Worm (Caenorhabditis elegans) whole organism, L4 larva: ENCODE data around the gene Y24D9A.6.

Source experiments
- D1046.2 ChIP-seq: fragments of 200-800 bp; sonication (Bioruptor generic); IDR thresholded peaks from 2 replicates; pipeline ENCODE4 v1.3.6; 2022; ENCODE audit warnings: missing genetic modification characterization, missing compliant biosample characterization
- F10B5.3 ChIP-seq: sonication (generic microtip); optimal IDR thresholded peaks from 2 replicates; lab custom pipeline; 2016; ENCODE audit warnings: mild to moderate bottlenecking, missing genetic modification characterization, missing compliant biosample characterization
- F44E2.7 ChIP-seq: fragments of 200-800 bp; sonication (Bioruptor generic); IDR thresholded peaks from 2 replicates; pipeline ENCODE4 v2.1.2; 2022; ENCODE audit warnings: missing genetic modification characterization, missing compliant biosample characterization
- T26A8.4 ChIP-seq: fragments of 200-800 bp; sonication (Bioruptor generic); IDR thresholded peaks from 2 replicates; pipeline ENCODE4 v1.3.6; 2022; ENCODE audit warnings: missing genetic modification characterization, missing compliant biosample characterization
- Y105C5A.15 ChIP-seq: fragments of 200-800 bp; sonication (Bioruptor generic); IDR thresholded peaks from 2 replicates; pipeline ENCODE4 v1.3.6; 2022; ENCODE audit warnings: missing genetic modification characterization, missing compliant biosample characterization
- Y5F2A.4 ChIP-seq: fragments of 200-800 bp; sonication (Bioruptor generic); optimal IDR thresholded peaks from 2 replicates; lab custom pipeline; 2018; ENCODE audit warnings: mild to moderate bottlenecking, missing genetic modification characterization, missing compliant biosample characterization
- aha-1 ChIP-seq: fragments of 150-350 bp; peaks from one replicate; lab custom pipeline; 2014; ENCODE audit warnings: missing biosample characterization, missing genetic modification characterization
- aly-2 ChIP-seq: sonication (generic microtip); optimal IDR thresholded peaks from 2 replicates; lab custom pipeline; 2018; ENCODE audit warnings: missing biosample characterization, missing genetic modification characterization
- arid-1 ChIP-seq: fragments of 200-800 bp; sonication (Bioruptor generic); conservative IDR thresholded peaks from 2 replicates; pipeline ENCODE4 v1.3.6; 2022; ENCODE audit warnings: missing genetic modification reagents, missing genetic modification characterization, missing compliant biosample characterization
- attf-4 ChIP-seq: sonication (generic microtip); optimal IDR thresholded peaks from 3 replicates; lab custom pipeline; 2017; ENCODE audit warnings: missing biosample characterization, missing genetic modification characterization
- ceh-20 ChIP-seq: fragments of 200-800 bp; sonication (Bioruptor generic); IDR thresholded peaks from 2 replicates; pipeline ENCODE4 v1.3.6; 2022; ENCODE audit warnings: missing genetic modification reagents, missing genetic modification characterization, missing compliant biosample characterization
- ceh-44 ChIP-seq: fragments of 200-800 bp; sonication (Bioruptor generic); IDR thresholded peaks from 2 replicates; pipeline ENCODE4 v1.3.6; 2022; ENCODE audit warnings: missing genetic modification reagents, missing genetic modification characterization, missing compliant biosample characterization
- ceh-62 ChIP-seq: sonication (generic microtip); optimal IDR thresholded peaks from 2 replicates; lab custom pipeline; 2017; ENCODE audit warnings: missing biosample characterization, missing genetic modification characterization
- ctbp-1 ChIP-seq: fragments of 200-800 bp; sonication (Bioruptor generic); IDR thresholded peaks from 2 replicates; pipeline ENCODE4 v1.3.6; 2022; ENCODE audit warnings: missing genetic modification reagents, missing genetic modification characterization, missing compliant biosample characterization
- daf-16 ChIP-seq, 3 experiments: sonication (generic microtip); optimal IDR thresholded peaks; 2 replicates each; lab custom pipeline; 2016 to 2017; ENCODE audit warnings: missing genetic modification characterization in 3 of 3, missing genetic modification reagents in 3 of 3, mild to moderate bottlenecking in 2 of 3, missing compliant biosample characterization in 2 of 3, missing biosample characterization in 1 of 3, moderate library complexity in 1 of 3
- daf-8 ChIP-seq: fragments of 200-800 bp; sonication (Bioruptor generic); IDR thresholded peaks from 2 replicates; pipeline ENCODE4 v1.3.6; 2022; ENCODE audit warnings: missing genetic modification characterization, missing compliant biosample characterization
- dmd-8 ChIP-seq: fragments of 200-800 bp; sonication (Bioruptor generic); IDR thresholded peaks from 2 replicates; pipeline ENCODE4 v1.3.6; 2022; ENCODE audit warnings: missing genetic modification characterization, missing compliant biosample characterization
- dve-1 ChIP-seq: sonication (generic microtip); optimal IDR thresholded peaks from 2 replicates; lab custom pipeline; 2017; ENCODE audit warnings: antibody characterized with exemption, mild to moderate bottlenecking, missing genetic modification characterization, missing compliant biosample characterization; ENCODE audit not compliant: insufficient read depth
- fos-1 ChIP-seq: fragments of 150-350 bp; optimal IDR thresholded peaks from 2 replicates; lab custom pipeline; 2014; ENCODE audit warnings: missing biosample characterization, missing genetic modification characterization
- hlh-11 ChIP-seq: fragments of 200-800 bp; sonication (Bioruptor generic); optimal IDR thresholded peaks from 2 replicates; lab custom pipeline; 2018; ENCODE audit warnings: mild to moderate bottlenecking, missing genetic modification characterization, missing compliant biosample characterization
- lim-7 ChIP-seq: fragments of 200-800 bp; sonication (Bioruptor generic); IDR thresholded peaks from 2 replicates; pipeline ENCODE4 v1.3.6; 2022; ENCODE audit warnings: missing genetic modification characterization, missing compliant biosample characterization
- lin-1 ChIP-seq: fragments of 200-800 bp; sonication (Bioruptor generic); IDR thresholded peaks from 2 replicates; pipeline ENCODE4 v1.3.6; 2022; ENCODE audit warnings: missing genetic modification reagents, missing genetic modification characterization, missing compliant biosample characterization
- lin-38 ChIP-seq: fragments of 200-800 bp; sonication (Bioruptor generic); IDR thresholded peaks from 2 replicates; pipeline ENCODE4 v1.3.6; 2022; ENCODE audit warnings: missing genetic modification reagents, missing genetic modification characterization, missing compliant biosample characterization
- lin-39 ChIP-seq: fragments of 150-350 bp; optimal IDR thresholded peaks from 2 replicates; lab custom pipeline; 2014; ENCODE audit warnings: missing biosample characterization, missing genetic modification reagents, missing genetic modification characterization
- madf-9 ChIP-seq: fragments of 200-800 bp; sonication (Bioruptor generic); conservative IDR thresholded peaks from 2 replicates; pipeline ENCODE4 v1.3.6; 2022; ENCODE audit warnings: missing genetic modification reagents, missing genetic modification characterization, missing compliant biosample characterization
- mdl-1 ChIP-seq, 2 experiments: fragments of 150-350 bp in 1 of 2; sonication (generic microtip) in 1 of 2; optimal IDR thresholded peaks; 2 replicates each; lab custom pipeline; 2014 to 2017; ENCODE audit warnings: missing biosample characterization in 2 of 2, missing genetic modification characterization in 2 of 2
- mep-1 ChIP-seq: fragments of 150-350 bp; sonication (generic microtip); optimal IDR thresholded peaks from 3 replicates; lab custom pipeline; 2014; ENCODE audit warnings: missing biosample characterization, missing genetic modification characterization
- mxl-3 ChIP-seq: fragments of 200-800 bp; sonication (Bioruptor generic); optimal IDR thresholded peaks from 2 replicates; lab custom pipeline; 2018; ENCODE audit warnings: mild to moderate bottlenecking, missing genetic modification characterization, missing compliant biosample characterization
- nhr-25 ChIP-seq: sonication (generic microtip); optimal IDR thresholded peaks from 2 replicates; lab custom pipeline; 2017; ENCODE audit warnings: missing genetic modification characterization, mild to moderate bottlenecking, missing compliant biosample characterization, antibody characterized with exemption, moderate library complexity, borderline replicate concordance; ENCODE audit not compliant: insufficient read depth
- nhr-42 ChIP-seq: fragments of 200-800 bp; sonication (Bioruptor generic); IDR thresholded peaks from 2 replicates; pipeline ENCODE4 v1.3.6; 2022; ENCODE audit warnings: missing genetic modification characterization, missing compliant biosample characterization
- nhr-77 ChIP-seq: fragments of 150-350 bp; optimal IDR thresholded peaks from 2 replicates; lab custom pipeline; 2014; ENCODE audit warnings: missing biosample characterization, missing genetic modification characterization
- pha-4 ChIP-seq, 2 experiments: fragments of 150-350 bp in 1 of 2; fragments of 200-800 bp in 1 of 2; sonication (Bioruptor generic) in 1 of 2; IDR thresholded peaks in 1 of 2; optimal IDR thresholded peaks in 1 of 2; 2 replicates each; pipeline versions ENCODE4 v1.3.6 to Lab custom; 2014 to 2022; ENCODE audit warnings: missing genetic modification characterization in 2 of 2, missing genetic modification reagents in 2 of 2, missing biosample characterization in 1 of 2, missing compliant biosample characterization in 1 of 2
- php-3 ChIP-seq: fragments of 200-800 bp; sonication (Bioruptor generic); IDR thresholded peaks from 2 replicates; pipeline ENCODE4 v1.3.6; 2022; ENCODE audit warnings: missing genetic modification reagents, missing genetic modification characterization, missing compliant biosample characterization
- pqm-1 ChIP-seq: sonication (generic microtip); optimal IDR thresholded peaks from 2 replicates; lab custom pipeline; 2017; ENCODE audit warnings: missing biosample characterization, missing genetic modification characterization
- rbr-2 ChIP-seq: sonication (generic microtip); optimal IDR thresholded peaks from 2 replicates; lab custom pipeline; 2016; ENCODE audit warnings: missing genotype, missing genetic modification characterization, missing compliant biosample characterization
- saeg-2 ChIP-seq: fragments of 200-800 bp; sonication (Bioruptor generic); IDR thresholded peaks from 2 replicates; pipeline ENCODE4 v1.3.6; 2022; ENCODE audit warnings: missing genetic modification reagents, missing genetic modification characterization, missing compliant biosample characterization
- set-16 ChIP-seq: fragments of 200-800 bp; sonication (Bioruptor generic); IDR thresholded peaks from 2 replicates; pipeline ENCODE4 v1.3.6; 2022; ENCODE audit warnings: missing genetic modification reagents, missing genetic modification characterization, missing compliant biosample characterization
- skn-1 ChIP-seq: fragments of 150-350 bp; optimal IDR thresholded peaks from 2 replicates; lab custom pipeline; 2014; ENCODE audit warnings: missing biosample characterization, missing genetic modification characterization
- snpc-1.2 ChIP-seq: fragments of 200-800 bp; sonication (Bioruptor generic); IDR thresholded peaks from 2 replicates; pipeline ENCODE4 v1.3.6; 2022; ENCODE audit warnings: missing genetic modification reagents, missing genetic modification characterization, missing compliant biosample characterization
- snpc-4 ChIP-seq: fragments of 150-350 bp; optimal IDR thresholded peaks from 2 replicates; lab custom pipeline; 2014; ENCODE audit warnings: missing biosample characterization, missing genetic modification characterization
- spr-1 ChIP-seq: sonication (generic microtip); optimal IDR thresholded peaks from 2 replicates; lab custom pipeline; 2016; ENCODE audit warnings: mild to moderate bottlenecking, missing genetic modification characterization, missing compliant biosample characterization
- spr-3 ChIP-seq: fragments of 200-800 bp; sonication (Bioruptor generic); optimal IDR thresholded peaks from 2 replicates; lab custom pipeline; 2018; ENCODE audit warnings: mild to moderate bottlenecking, missing genetic modification characterization, missing compliant biosample characterization
- tag-97 ChIP-seq: fragments of 200-800 bp; sonication (Bioruptor generic); IDR thresholded peaks from 2 replicates; pipeline ENCODE4 v1.3.6; 2022; ENCODE audit warnings: missing genetic modification characterization, missing compliant biosample characterization
- tra-1 ChIP-seq: fragments of 200-800 bp; sonication (Bioruptor generic); IDR thresholded peaks from 2 replicates; pipeline ENCODE4 v1.3.6; 2022; ENCODE audit warnings: missing genetic modification reagents, missing genetic modification characterization, missing compliant biosample characterization
- zip-11 ChIP-seq: fragments of 200-800 bp; sonication (Bioruptor generic); IDR thresholded peaks from 2 replicates; pipeline ENCODE4 v1.3.6; 2022; ENCODE audit warnings: missing genetic modification characterization, missing compliant biosample characterization
- ztf-11 ChIP-seq: fragments of 150-350 bp; optimal IDR thresholded peaks from 2 replicates; lab custom pipeline; 2014; ENCODE audit warnings: missing biosample characterization, missing genetic modification characterization
- ztf-7 ChIP-seq: fragments of 150-350 bp; optimal IDR thresholded peaks from 2 replicates; lab custom pipeline; 2014; ENCODE audit warnings: missing biosample characterization, missing genetic modification characterization

Gene Y24D9A.6

DNA sequence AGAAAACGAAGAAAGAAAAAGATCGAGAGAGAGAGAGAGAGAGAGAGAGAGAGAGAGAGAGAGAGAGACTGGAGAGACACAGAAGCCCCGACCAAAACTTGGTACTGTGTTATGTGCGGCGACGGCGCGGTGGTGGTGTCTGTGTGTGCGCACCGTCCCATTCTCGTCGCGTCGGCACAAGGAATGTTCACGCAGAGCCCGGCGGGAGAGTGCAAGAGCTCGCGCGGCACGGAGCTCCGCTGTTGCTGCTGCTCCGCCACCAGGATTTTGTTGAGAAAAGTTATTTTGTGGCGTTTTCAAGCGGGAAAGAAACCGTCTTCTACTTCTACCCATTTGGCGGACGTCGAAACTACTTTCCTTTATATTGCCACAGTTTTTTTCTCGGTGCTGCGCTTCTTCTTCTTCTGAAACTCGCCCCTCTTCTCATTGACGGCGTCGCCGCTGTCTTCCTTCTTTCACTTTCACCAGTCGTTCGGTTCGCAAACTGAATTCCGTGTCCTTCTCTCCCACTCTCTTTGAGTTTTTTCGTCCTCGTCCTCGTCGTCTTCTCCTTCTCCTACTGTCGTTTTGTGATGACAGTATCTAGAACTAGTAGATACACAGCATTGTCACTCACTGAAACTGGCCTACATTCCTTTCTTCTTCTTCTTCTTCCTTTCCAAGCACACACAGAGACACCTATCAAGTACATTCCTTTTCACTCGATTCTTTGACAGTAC lies 623 bp downstream of the Y24D9A.6 start:
- TF ChIP-seq pqm-1 (tag; lab: Kevin White, UChicago) = no peak
- no peak for TF ChIP-seq fos-1 (tag; lab: Kevin White, UChicago)
- TF ChIP-seq ceh-20 (GFP tag; lab: Robert Waterston, UW) = no peak
- TF ChIP-seq D1046.2 (GFP tag; lab: Robert Waterston, UW) = no peak
- no peak for TF ChIP-seq spr-3
- TF ChIP-seq lim-7 (GFP tag; lab: Robert Waterston, UW) = no peak
- peak; percentile 1 for TF ChIP-seq nhr-25
- no peak for TF ChIP-seq skn-1
- no peak for TF ChIP-seq snpc-1.2 (GFP tag; lab: Robert Waterston, UW)
- no peak for TF ChIP-seq ztf-7 (tag; lab: Kevin White, UChicago)
- no peak for TF ChIP-seq Y105C5A.15 (GFP tag; lab: Robert Waterston, UW)
- TF ChIP-seq madf-9 (GFP tag; lab: Robert Waterston, UW) = 0 out of 2 replicates have a peak, but pooled peaks have one; percentile 13
- TF ChIP-seq tra-1 (GFP tag; lab: Robert Waterston, UW) = no peak
- peak; percentile 18 for TF ChIP-seq lin-38
- TF ChIP-seq rbr-2 (tag; lab: Kevin White, UChicago) = no peak
- TF ChIP-seq zip-11 (GFP tag; lab: Robert Waterston, UW) = no peak
- no peak for TF ChIP-seq daf-16 (GFP tag; optimal IDR thresholded peaks at IDR 0.05; lab: Kevin White, UChicago)
- peak; percentile 3 for TF ChIP-seq daf-16 (tag; optimal IDR thresholded peaks at IDR 0.05; lab: Kevin White, UChicago)
- TF ChIP-seq Y5F2A.4 (GFP tag; lab: Kevin White, UChicago) = no peak
- peak; percentile 95 for TF ChIP-seq set-16
- no peak for TF ChIP-seq php-3
- no peak for TF ChIP-seq aly-2
- no peak for TF ChIP-seq ceh-44
- TF ChIP-seq saeg-2 = no peak
- TF ChIP-seq mxl-3 = peak; percentile 29
- no peak for TF ChIP-seq lin-39 (tag; lab: Kevin White, UChicago)
- TF ChIP-seq hlh-11 (tag; lab: Kevin White, UChicago) = no peak
- TF ChIP-seq F44E2.7 (GFP tag; lab: Robert Waterston, UW) = 0 out of 2 replicates have a peak, but pooled peaks have one; percentile 36
- no peak for TF ChIP-seq aha-1
- no peak for TF ChIP-seq ceh-62 (tag; lab: Kevin White, UChicago)
- TF ChIP-seq, all 104 proteins: peak for 7

DNA sequence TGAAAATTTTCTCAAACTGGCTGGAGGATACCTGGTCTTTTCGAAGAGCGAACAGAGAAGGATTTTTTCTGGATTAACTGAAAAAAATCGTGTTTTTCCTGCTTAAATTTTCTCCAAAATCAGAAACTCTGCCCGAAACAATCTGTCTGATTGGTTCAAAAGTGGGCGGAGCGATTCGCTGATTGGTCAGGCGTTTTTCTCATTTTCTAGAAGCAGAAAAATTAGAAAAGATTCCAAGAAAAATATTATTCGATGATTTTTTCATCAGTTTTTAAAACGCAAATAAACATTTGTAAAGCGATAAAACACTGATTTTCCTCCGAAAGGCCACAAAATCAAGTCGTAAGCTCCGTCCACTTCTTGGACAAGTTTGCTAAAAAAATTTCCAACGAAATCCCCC lies 1.3 kb downstream of the Y24D9A.6 start:
- TF ChIP-seq mxl-3 (no peak), T26A8.4 (GFP tag; lab: Robert Waterston, UW) (no peak), ctbp-1 (GFP tag; lab: Robert Waterston, UW) (no peak), mdl-1 (tag; optimal IDR thresholded peaks at IDR 0.05; lab: Kevin White, UChicago) (no peak), pqm-1 (tag; lab: Kevin White, UChicago) (no peak), lin-38 (no peak), dmd-8 (no peak)

ce11 chrIV:4398420-4398819 lies 1.8 kb downstream of the Y24D9A.6 start:
- TF ChIP-seq snpc-4 (tag; lab: Kevin White, UChicago) (no peak), skn-1 (no peak), attf-4 (tag; lab: Kevin White, UChicago) (no peak), dmd-8 (no peak), daf-8 (GFP tag; lab: Robert Waterston, UW) (no peak), lin-38 (peak; percentile 22; the same call in 1 of the 2 replicates), mep-1 (peak; percentile 39), fos-1 (tag; lab: Kevin White, UChicago) (no peak), ceh-20 (GFP tag; lab: Robert Waterston, UW) (no peak), F10B5.3 (tag; lab: Kevin White, UChicago) (no peak), spr-3 (no peak), arid-1 (GFP tag; lab: Robert Waterston, UW) (no peak), F44E2.7 (GFP tag; lab: Robert Waterston, UW) (no peak), dve-1 (no peak), tag-97 (GFP tag; lab: Robert Waterston, UW) (no peak), Y105C5A.15 (GFP tag; lab: Robert Waterston, UW) (no peak), lin-1 (GFP tag; lab: Robert Waterston, UW) (peak; percentile 16; the same call in 1 of the 2 replicates), ztf-11 (tag; lab: Kevin White, UChicago) (no peak), nhr-77 (no peak), pha-4 (GFP tag; IDR thresholded peaks at IDR 0.05; lab: Robert Waterston, UW) (0 out of 2 replicates have a peak, but pooled peaks have one; percentile 14), pha-4 (tag; optimal IDR thresholded peaks at IDR 0.05; lab: Kevin White, UChicago) (no peak), spr-1 (tag; lab: Kevin White, UChicago) (no peak), nhr-42 (GFP tag; lab: Robert Waterston, UW) (no peak)
